Fruit fly (Drosophila melanogaster) whole organism, prepupa: ENCODE measurements around the gene msl-2.

Experiments used
- Blimp-1 ChIP-seq: fragments of 200-800 bp; sonication (Bioruptor generic); optimal IDR thresholded peaks from 3 replicates; lab custom pipeline; 2017; ENCODE audit warnings: missing biosample characterization, missing genetic modification characterization, mild to moderate bottlenecking, moderate library complexity, missing genetic modification reagents
- CG10669 ChIP-seq: fragments of 200-800 bp; sonication (Bioruptor generic); optimal IDR thresholded peaks from 3 replicates; lab custom pipeline; 2018; ENCODE audit warnings: missing biosample characterization, mild to moderate bottlenecking, missing genetic modification characterization, moderate library complexity
- CG11902 ChIP-seq: fragments of 200-800 bp; sonication (Bioruptor generic); optimal IDR thresholded peaks from 3 replicates; lab custom pipeline; 2016; ENCODE audit warnings: missing biosample characterization, missing genetic modification characterization
- CG15336 ChIP-seq: fragments of 200-800 bp; sonication (Bioruptor generic); IDR thresholded peaks from 2 replicates; pipeline ENCODE4 v1.3.6; 2022; ENCODE audit warnings: missing biosample characterization, missing genetic modification characterization
- CG16779 ChIP-seq: fragments of 200-800 bp; sonication (Bioruptor generic); optimal IDR thresholded peaks from 3 replicates; lab custom pipeline; 2017; ENCODE audit warnings: missing biosample characterization, mild to moderate bottlenecking, missing genetic modification characterization
- CG3032 ChIP-seq: fragments of 200-800 bp; optimal IDR thresholded peaks from 2 replicates; lab custom pipeline; 2019; ENCODE audit warnings: missing biosample characterization, mild to moderate bottlenecking, missing genetic modification characterization, moderate library complexity
- CG31627 ChIP-seq: fragments of 200-800 bp; sonication (Bioruptor generic); optimal IDR thresholded peaks from 3 replicates; lab custom pipeline; 2016; ENCODE audit warnings: missing biosample characterization, missing genetic modification characterization
- CG34406 ChIP-seq: fragments of 200-800 bp; sonication (Bioruptor generic); optimal IDR thresholded peaks from 3 replicates; lab custom pipeline; 2016; ENCODE audit warnings: missing biosample characterization, missing genetic modification characterization
- CG3919 ChIP-seq: fragments of 200-800 bp; sonication (Bioruptor generic); optimal IDR thresholded peaks from 3 replicates; lab custom pipeline; 2016; ENCODE audit warnings: missing biosample characterization, missing genetic modification characterization
- CG6163 ChIP-seq: fragments of 200-800 bp; sonication (Bioruptor generic); IDR thresholded peaks from 3 replicates; pipeline ENCODE4 v1.3.6; 2022; ENCODE audit warnings: missing biosample characterization, missing genetic modification characterization
- CG6792 ChIP-seq: fragments of 200-800 bp; sonication (Bioruptor generic); optimal IDR thresholded peaks from 3 replicates; lab custom pipeline; 2016; ENCODE audit warnings: missing biosample characterization, missing genetic modification characterization
- CG6808 ChIP-seq: fragments of 200-800 bp; sonication (Bioruptor generic); optimal IDR thresholded peaks from 3 replicates; lab custom pipeline; 2017; ENCODE audit warnings: missing biosample characterization, missing genetic modification characterization, mild to moderate bottlenecking, moderate library complexity, missing genetic modification reagents
- CG7368 ChIP-seq: fragments of 200-800 bp; sonication (Bioruptor generic); optimal IDR thresholded peaks from 3 replicates; lab custom pipeline; 2016; ENCODE audit warnings: missing biosample characterization, missing genetic modification characterization
- CG8119 ChIP-seq: fragments of 200-800 bp; sonication (Bioruptor generic); IDR thresholded peaks from 3 replicates; pipeline ENCODE4 v1.3.6; 2022; ENCODE audit warnings: missing biosample characterization, missing genetic modification characterization
- CG8319 ChIP-seq: fragments of 200-800 bp; sonication (Bioruptor generic); optimal IDR thresholded peaks from 3 replicates; lab custom pipeline; 2016; ENCODE audit warnings: missing biosample characterization, missing genetic modification characterization
- CG8632 ChIP-seq: fragments of 200-800 bp; sonication (Bioruptor generic); optimal IDR thresholded peaks from 3 replicates; lab custom pipeline; 2016; ENCODE audit warnings: missing biosample characterization, missing genetic modification characterization
- Eip75B ChIP-seq: fragments of 200-800 bp; sonication (Bioruptor generic); optimal IDR thresholded peaks from 3 replicates; lab custom pipeline; 2016; ENCODE audit warnings: missing biosample characterization, missing genetic modification characterization
- Eip78C ChIP-seq: fragments of 200-800 bp; sonication (Bioruptor generic); peaks from one replicate; lab custom pipeline; 2016; ENCODE audit warnings: missing biosample characterization, missing genetic modification characterization
- Eip93F ChIP-seq: fragments of 200-800 bp; sonication (Bioruptor generic); optimal IDR thresholded peaks from 2 replicates; lab custom pipeline; 2016; ENCODE audit warnings: missing biosample characterization, mild to moderate bottlenecking, missing genetic modification characterization
- Ets96B ChIP-seq: fragments of 200-800 bp; optimal IDR thresholded peaks from 2 replicates; lab custom pipeline; 2019; ENCODE audit warnings: missing biosample characterization, mild to moderate bottlenecking, missing genetic modification characterization, moderate library complexity
- Gug ChIP-seq: fragments of 200-800 bp; sonication (Bioruptor generic); IDR thresholded peaks from 2 replicates; pipeline ENCODE4 v1.3.6; 2022; ENCODE audit warnings: missing biosample characterization, missing genetic modification characterization
- Hr4 ChIP-seq: fragments of 200-800 bp; sonication (Bioruptor generic); optimal IDR thresholded peaks from 3 replicates; lab custom pipeline; 2016; ENCODE audit warnings: missing biosample characterization, missing genetic modification characterization
- OdsH ChIP-seq: fragments of 200-800 bp; sonication (Bioruptor generic); optimal IDR thresholded peaks from 3 replicates; lab custom pipeline; 2016; ENCODE audit warnings: missing biosample characterization, missing genetic modification characterization
- Smox ChIP-seq: fragments of 200-800 bp; sonication (Bioruptor generic); optimal IDR thresholded peaks from 3 replicates; lab custom pipeline; 2016; ENCODE audit warnings: missing biosample characterization, missing genetic modification characterization
- Sox15 ChIP-seq: fragments of 200-800 bp; sonication (Bioruptor generic); optimal IDR thresholded peaks from 3 replicates; lab custom pipeline; 2016; ENCODE audit warnings: missing biosample characterization, missing genetic modification characterization
- achi ChIP-seq: fragments of 200-800 bp; sonication (Bioruptor generic); optimal IDR thresholded peaks from 3 replicates; lab custom pipeline; 2016; ENCODE audit warnings: missing biosample characterization, missing genetic modification characterization
- acj6 ChIP-seq: fragments of 200-800 bp; sonication (Bioruptor generic); optimal IDR thresholded peaks from 3 replicates; lab custom pipeline; 2016; ENCODE audit warnings: missing biosample characterization, missing genetic modification characterization
- cyc ChIP-seq: fragments of 200-800 bp; sonication (Bioruptor generic); optimal IDR thresholded peaks from 3 replicates; lab custom pipeline; 2016; ENCODE audit warnings: missing biosample characterization, missing genetic modification characterization
- dsx ChIP-seq: fragments of 200-800 bp; optimal IDR thresholded peaks from 3 replicates; lab custom pipeline; 2019; ENCODE audit warnings: missing biosample characterization, mild to moderate bottlenecking, missing genetic modification characterization, moderate library complexity; ENCODE audit not compliant: poor library complexity, severe bottlenecking
- eg ChIP-seq: fragments of 200-800 bp; sonication (Bioruptor generic); IDR thresholded peaks from 3 replicates; pipeline ENCODE4 v1.3.6; 2022; ENCODE audit warnings: missing biosample characterization, missing genetic modification characterization
- esn ChIP-seq: fragments of 200-800 bp; sonication (Bioruptor generic); optimal IDR thresholded peaks from 2 replicates; lab custom pipeline; 2016; ENCODE audit warnings: missing biosample characterization, mild to moderate bottlenecking, missing genetic modification characterization, moderate library complexity
- fd59A ChIP-seq: fragments of 200-800 bp; sonication (Bioruptor generic); optimal IDR thresholded peaks from 2 replicates; lab custom pipeline; 2017; ENCODE audit warnings: missing biosample characterization, mild to moderate bottlenecking, missing genetic modification characterization, missing genetic modification reagents
- fd85E ChIP-seq: fragments of 200-800 bp; sonication (Bioruptor generic); optimal IDR thresholded peaks from 3 replicates; lab custom pipeline; 2016; ENCODE audit warnings: missing biosample characterization, missing genetic modification characterization
- net ChIP-seq: fragments of 200-800 bp; sonication (Bioruptor generic); optimal IDR thresholded peaks from 3 replicates; lab custom pipeline; 2016; ENCODE audit warnings: missing biosample characterization, missing genetic modification characterization
- pdm3 ChIP-seq: fragments of 200-800 bp; sonication (Bioruptor generic); optimal IDR thresholded peaks from 3 replicates; lab custom pipeline; 2016; ENCODE audit warnings: missing biosample characterization, missing genetic modification characterization
- ss ChIP-seq, 2 experiments: fragments of 200-800 bp; sonication (Bioruptor generic); optimal IDR thresholded peaks; 2 replicates in 1 of 2; 3 replicates in 1 of 2; lab custom pipeline; 2017 to 2018; ENCODE audit warnings: mild to moderate bottlenecking in 2 of 2, missing biosample characterization in 2 of 2, missing genetic modification characterization in 2 of 2, moderate library complexity in 1 of 2
- svp ChIP-seq: fragments of 200-800 bp; sonication (Bioruptor generic); peaks from one replicate; lab custom pipeline; 2016; ENCODE audit warnings: missing biosample characterization, missing genetic modification characterization
- topi ChIP-seq: fragments of 200-800 bp; sonication (Bioruptor generic); optimal IDR thresholded peaks from 3 replicates; lab custom pipeline; 2016; ENCODE audit warnings: missing biosample characterization, missing genetic modification characterization
- vri ChIP-seq: fragments of 200-800 bp; sonication (Bioruptor generic); optimal IDR thresholded peaks from 3 replicates; lab custom pipeline; 2016; ENCODE audit warnings: missing biosample characterization, mild to moderate bottlenecking, missing genetic modification characterization

msl-2 gene

DNA sequence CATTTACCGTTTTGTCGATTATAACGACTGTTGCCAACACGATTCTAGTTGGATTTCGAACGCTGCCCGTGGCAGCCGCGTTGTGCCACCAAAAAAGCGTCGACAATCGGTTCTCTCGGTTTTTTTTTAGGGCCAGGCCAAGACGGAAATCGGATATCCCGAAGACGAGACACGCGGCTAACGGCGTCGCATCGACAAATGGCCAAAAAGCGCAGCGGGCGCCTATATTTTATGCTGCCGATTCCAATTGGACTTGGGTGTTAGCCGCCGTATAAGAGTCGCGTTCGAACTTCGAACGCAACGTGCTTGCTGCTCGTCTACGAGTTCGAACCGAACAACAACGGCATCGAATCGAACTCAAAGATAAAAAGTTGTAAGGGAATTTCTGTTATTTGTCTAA, 43.2 kb downstream of the msl-2 start:
- TF ChIP-seq topi (GFP tag; lab: Kevin White, UChicago), result no peak
- TF ChIP-seq net (GFP tag; lab: Kevin White, UChicago), result no peak
- TF ChIP-seq eg (GFP tag; lab: Robert Waterston, UW), result peak; percentile 13; the same call in 1 of the 3 replicates
- no peak for TF ChIP-seq fd85E (GFP tag; lab: Kevin White, UChicago)
- TF ChIP-seq CG6163 (GFP tag; lab: Robert Waterston, UW), result peak; percentile 6; the same call in 1 of the 3 replicates
- no peak for TF ChIP-seq CG11902 (GFP tag; lab: Kevin White, UChicago)
- TF ChIP-seq CG8632 (GFP tag; lab: Kevin White, UChicago), result no peak
- TF ChIP-seq CG7368 (GFP tag; lab: Kevin White, UChicago), result no peak
- TF ChIP-seq CG3919 (GFP tag; lab: Kevin White, UChicago), result peak; percentile 10
- TF ChIP-seq CG31627 (GFP tag; lab: Kevin White, UChicago), result no peak
- TF ChIP-seq Eip78C (GFP tag; lab: Kevin White, UChicago), result peak; percentile 50
- TF ChIP-seq esn (GFP tag; lab: Kevin White, UChicago), result no peak
- TF ChIP-seq CG8319, result no peak
- no peak for TF ChIP-seq CG16779
- TF ChIP-seq dsx (GFP tag; lab: Kevin White, UChicago), result no peak
- 0 out of 2 replicates have a peak, but pooled peaks have one; percentile 9 for TF ChIP-seq CG15336
- TF ChIP-seq svp (GFP tag; lab: Kevin White, UChicago), result no peak
- TF ChIP-seq cyc (GFP tag; lab: Kevin White, UChicago), result no peak
- TF ChIP-seq, all 60 proteins: peak for 5

DNA sequence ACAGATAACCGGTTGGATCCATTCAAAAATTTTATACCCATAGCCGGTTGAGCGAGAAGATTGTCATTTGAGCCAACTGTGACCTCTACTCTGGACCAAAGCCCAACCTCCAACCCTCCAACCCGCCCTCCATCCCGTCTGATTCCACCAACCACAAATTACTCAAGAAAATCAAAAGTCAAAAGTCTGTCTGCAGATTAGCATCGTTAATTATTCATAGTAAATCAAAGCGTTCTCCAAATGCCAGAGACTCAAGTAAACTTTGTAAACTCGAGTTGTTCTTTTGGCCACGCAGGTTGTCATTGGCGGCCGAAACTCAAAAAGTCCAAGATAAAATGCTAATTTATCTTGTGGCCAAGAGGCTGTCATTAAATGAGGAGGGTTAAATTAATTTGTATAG, 48.3 kb downstream of the msl-2 start:
- TF ChIP-seq CG31627 (GFP tag; lab: Kevin White, UChicago), result no peak
- peak; percentile 4 for TF ChIP-seq svp (GFP tag; lab: Kevin White, UChicago)
- TF ChIP-seq topi (GFP tag; lab: Kevin White, UChicago), result no peak

DNA sequence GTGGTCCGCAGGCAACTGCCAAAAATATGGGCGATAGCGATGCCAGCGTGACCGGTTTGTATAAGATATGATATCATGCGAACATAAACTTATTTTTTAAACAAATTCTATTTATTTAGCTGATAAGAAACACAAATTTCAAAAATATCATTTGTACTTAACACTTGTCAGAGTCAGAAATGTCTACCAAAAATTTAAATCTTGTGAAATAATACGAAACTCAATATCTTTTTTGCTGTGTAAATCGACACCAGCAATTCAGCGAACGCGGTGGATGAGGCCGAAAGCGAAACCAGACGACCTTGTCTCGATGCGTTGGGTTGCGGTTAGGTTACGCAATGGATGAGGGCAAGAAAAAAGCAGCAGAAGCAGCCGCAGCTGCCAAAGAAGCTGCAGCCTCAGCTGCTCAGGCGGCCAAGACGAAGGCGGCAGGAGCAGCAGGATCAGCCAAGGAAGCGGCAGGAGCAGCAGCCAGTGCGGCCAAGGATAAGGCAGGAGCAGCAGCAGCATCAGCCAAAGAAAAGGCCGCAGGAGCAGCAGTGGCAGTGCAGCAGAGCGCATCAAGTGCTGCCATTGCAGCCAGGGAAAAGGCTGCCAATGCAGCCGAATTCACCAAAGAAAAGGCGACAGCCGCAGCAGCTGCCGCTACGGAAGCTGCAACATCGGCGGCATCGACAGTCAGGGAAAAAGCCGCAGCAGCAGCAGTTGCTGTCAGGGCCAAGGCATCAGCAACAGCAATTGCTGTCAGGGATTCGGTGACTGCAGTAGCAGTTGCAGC, 49.2 kb downstream of the msl-2 start, which contains the start of gene CG31952:
Gene CG31952, plus strand, starts transcription at position 167 of the 778 bp plus-strand sequence.
- TF ChIP-seq CG3919 (GFP tag; lab: Kevin White, UChicago) (peak; percentile 42), Hr4 (GFP tag; lab: Kevin White, UChicago) (peak; percentile 22), OdsH (peak; percentile 13), Eip78C (GFP tag; lab: Kevin White, UChicago) (peak; percentile 91), fd59A (GFP tag; lab: Kevin White, UChicago) (no peak), Sox15 (GFP tag; lab: Kevin White, UChicago) (peak; percentile 26), Eip75B (GFP tag; lab: Kevin White, UChicago) (peak; percentile 48), eg (GFP tag; lab: Robert Waterston, UW) (0 out of 3 replicates have a peak, but pooled peaks have one; percentile 23), CG6163 (GFP tag; lab: Robert Waterston, UW) (peak; percentile 60; the same call in 2 of the 3 replicates), Eip93F (GFP tag; lab: Kevin White, UChicago) (no peak), pdm3 (GFP tag; lab: Kevin White, UChicago) (peak; percentile 11), CG6792 (GFP tag; lab: Kevin White, UChicago) (peak; percentile 5), CG6808 (GFP tag; lab: Kevin White, UChicago) (peak; percentile 91), CG10669 (GFP tag; lab: Kevin White, UChicago) (peak; percentile 21), dsx (GFP tag; lab: Kevin White, UChicago) (no peak), CG8632 (GFP tag; lab: Kevin White, UChicago) (peak; percentile 38), Smox (GFP tag; lab: Kevin White, UChicago) (no peak), CG3032 (tag; lab: Kevin White, UChicago) (no peak), CG15336 (peak; percentile 69), vri (no peak), CG34406 (GFP tag; lab: Kevin White, UChicago) (peak; percentile 23), ss (GFP tag; optimal IDR thresholded peaks at IDR 0.05; lab: Kevin White, UChicago) (peak in 1 of 2 experiments; percentile 37), CG7368 (GFP tag; lab: Kevin White, UChicago) (peak; percentile 46), Gug (GFP tag; lab: Robert Waterston, UW) (no peak), topi (GFP tag; lab: Kevin White, UChicago) (peak; percentile 30), svp (GFP tag; lab: Kevin White, UChicago) (peak; percentile 49), CG8119 (GFP tag; lab: Robert Waterston, UW) (0 out of 3 replicates have a peak, but pooled peaks have one; percentile 14), achi (peak; percentile 39), CG11902 (GFP tag; lab: Kevin White, UChicago) (peak; percentile 30), acj6 (peak; percentile 47), Blimp-1 (GFP tag; lab: Kevin White, UChicago) (peak; percentile 33), net (GFP tag; lab: Kevin White, UChicago) (peak; percentile 51), Ets96B (tag; lab: Kevin White, UChicago) (peak; percentile 35), CG31627 (GFP tag; lab: Kevin White, UChicago) (no peak)
- TF ChIP-seq, all 60 proteins: peak for 26
